Fruit fly (Drosophila melanogaster) whole organism, adult: ENCODE results near the gene KaiR1D.

Experiments
- CG11617 ChIP-seq: fragments of 200-800 bp; sonication (Bioruptor generic); optimal IDR thresholded peaks from 2 replicates; lab custom pipeline; 2017; ENCODE audit warnings: mild to moderate bottlenecking, missing biosample characterization, missing genetic modification reagents, missing genetic modification characterization
- CG12768 ChIP-seq: fragments of 200-800 bp; sonication (Bioruptor generic); optimal IDR thresholded peaks from 2 replicates; lab custom pipeline; 2017; ENCODE audit warnings: missing biosample characterization, missing genetic modification characterization, mild to moderate bottlenecking, moderate library complexity, missing genetic modification reagents
- CG14711 ChIP-seq: fragments of 200-800 bp; sonication (Bioruptor generic); optimal IDR thresholded peaks from 2 replicates; lab custom pipeline; 2018; ENCODE audit warnings: missing biosample characterization, mild to moderate bottlenecking, missing genetic modification characterization, moderate library complexity
- CG1620 ChIP-seq: fragments of 200-800 bp; sonication (Bioruptor generic); optimal IDR thresholded peaks from 2 replicates; lab custom pipeline; 2016; ENCODE audit warnings: missing biosample characterization, missing genetic modification characterization
- CG33017 ChIP-seq: fragments of 200-800 bp; sonication (Bioruptor generic); optimal IDR thresholded peaks from 2 replicates; lab custom pipeline; 2018; ENCODE audit warnings: missing biosample characterization, mild to moderate bottlenecking, missing genetic modification characterization, moderate library complexity
- CG5204 ChIP-seq: fragments of 200-800 bp; sonication (Bioruptor generic); optimal IDR thresholded peaks from 2 replicates; lab custom pipeline; 2016; ENCODE audit warnings: missing biosample characterization, missing genetic modification characterization
- CG7045 ChIP-seq: fragments of 200-800 bp; sonication (Bioruptor generic); optimal IDR thresholded peaks from 2 replicates; lab custom pipeline; 2017; ENCODE audit warnings: missing biosample characterization, mild to moderate bottlenecking, missing genetic modification characterization
- CG7101 ChIP-seq: fragments of 200-800 bp; sonication (Bioruptor generic); optimal IDR thresholded peaks from 2 replicates; lab custom pipeline; 2018; ENCODE audit warnings: missing biosample characterization, mild to moderate bottlenecking, missing genetic modification characterization, moderate library complexity
- Clk ChIP-seq: fragments of 200-800 bp; sonication (Bioruptor generic); optimal IDR thresholded peaks from 2 replicates; lab custom pipeline; 2017; ENCODE audit warnings: missing biosample characterization, missing genetic modification characterization
- Crg-1 ChIP-seq: fragments of 200-800 bp; sonication (Bioruptor generic); optimal IDR thresholded peaks from 2 replicates; lab custom pipeline; 2016; ENCODE audit warnings: missing biosample characterization, missing genetic modification characterization
- Hr96 ChIP-seq: fragments of 200-800 bp; sonication (Bioruptor generic); optimal IDR thresholded peaks from 2 replicates; lab custom pipeline; 2016; ENCODE audit warnings: missing biosample characterization, missing genetic modification characterization
- Mnt ChIP-seq: fragments of 200-800 bp; sonication (Bioruptor generic); optimal IDR thresholded peaks from 2 replicates; lab custom pipeline; 2016; ENCODE audit warnings: missing biosample characterization, mild to moderate bottlenecking, missing genetic modification characterization
- bab1 ChIP-seq: fragments of 200-800 bp; sonication (Bioruptor generic); optimal IDR thresholded peaks from 3 replicates; lab custom pipeline; 2019; ENCODE audit warnings: missing biosample characterization, mild to moderate bottlenecking, missing genetic modification characterization, moderate library complexity
- cic ChIP-seq: fragments of 200-800 bp; sonication (Bioruptor generic); optimal IDR thresholded peaks from 2 replicates; lab custom pipeline; 2017; ENCODE audit warnings: missing biosample characterization, mild to moderate bottlenecking, missing genetic modification characterization, moderate library complexity
- cnc ChIP-seq, 2 experiments: fragments of >200 bp; optimal IDR thresholded peaks; 2 replicates each; lab custom pipeline; 2017
- kay ChIP-seq: fragments of 200-800 bp; sonication (Bioruptor generic); peaks from one replicate; lab custom pipeline; 2016; ENCODE audit warnings: missing biosample characterization, missing genetic modification characterization, borderline replicate concordance
- ovo ChIP-seq: fragments of 200-800 bp; sonication (Bioruptor generic); optimal IDR thresholded peaks from 2 replicates; lab custom pipeline; 2016; ENCODE audit warnings: missing biosample characterization, missing genetic modification characterization
- pad ChIP-seq: fragments of 200-800 bp; sonication (Bioruptor generic); optimal IDR thresholded peaks from 3 replicates; lab custom pipeline; 2017; ENCODE audit warnings: missing biosample characterization, missing genetic modification characterization, mild to moderate bottlenecking, moderate library complexity, missing genetic modification reagents
- tj ChIP-seq: fragments of 200-800 bp; sonication (Bioruptor generic); optimal IDR thresholded peaks from 3 replicates; lab custom pipeline; 2017; ENCODE audit warnings: missing biosample characterization, mild to moderate bottlenecking, missing genetic modification characterization, moderate library complexity
- toe ChIP-seq: fragments of 200-800 bp; sonication (Bioruptor generic); optimal IDR thresholded peaks from 2 replicates; lab custom pipeline; 2016; ENCODE audit warnings: missing biosample characterization, missing genetic modification characterization

The KaiR1D gene

DNA sequence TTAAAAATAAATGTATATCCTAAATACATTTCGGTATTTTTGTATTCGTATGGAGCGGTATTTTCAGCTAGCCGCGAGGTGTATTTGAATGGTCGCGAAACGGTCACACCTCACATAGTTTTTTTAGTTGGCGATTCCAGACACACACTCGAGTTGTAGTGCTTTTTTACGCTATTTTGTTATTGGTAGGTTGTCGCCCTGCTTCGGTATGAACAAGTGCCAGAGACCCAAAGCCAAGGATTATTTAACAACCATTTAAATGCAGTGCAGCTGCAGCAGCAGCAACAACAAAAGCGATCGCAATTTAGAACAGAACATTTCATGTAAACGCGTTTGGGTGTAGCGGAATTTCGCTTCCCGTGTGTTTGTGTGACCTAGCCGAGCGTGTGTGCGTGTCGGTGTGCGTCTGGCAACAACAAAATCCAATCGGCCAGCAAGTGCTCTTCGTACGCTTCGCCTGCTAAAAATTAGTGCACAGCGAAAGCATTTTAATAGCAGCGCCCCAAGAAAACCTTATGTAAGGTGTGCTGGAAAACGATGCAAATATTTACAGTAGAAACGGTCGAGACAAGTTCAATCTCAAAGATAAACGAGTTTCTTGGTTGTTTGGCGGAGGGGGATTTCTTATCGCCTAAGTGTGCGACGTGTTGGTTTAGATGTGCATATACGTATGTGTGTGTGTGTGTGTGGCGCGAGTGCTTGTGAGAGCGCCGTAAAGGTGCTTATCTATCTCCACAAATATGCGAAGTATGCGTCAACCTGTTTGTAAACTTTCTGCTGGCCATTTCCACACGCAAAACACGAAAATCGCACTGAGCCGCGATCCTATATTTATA, 33.1 kb downstream of the KaiR1D start, which contains the start of gene Synd:
Synd (plus strand) TSS at position 111 of the 836 bp plus-strand sequence.
- TF ChIP-seq bab1 (GFP tag; lab: Kevin White, UChicago) (peak; percentile 3), CG5204 (GFP tag; lab: Kevin White, UChicago) (no peak), CG14711 (peak; percentile 45), CG1620 (GFP tag; lab: Kevin White, UChicago) (no peak), kay (GFP tag; lab: Kevin White, UChicago) (peak; percentile 90), CG11617 (GFP tag; lab: Kevin White, UChicago) (peak; percentile 42), CG7101 (tag; lab: Kevin White, UChicago) (peak; percentile 29), Mnt (GFP tag; lab: Kevin White, UChicago) (peak; percentile 55), CG33017 (tag; lab: Kevin White, UChicago) (peak; percentile 32), toe (GFP tag; lab: Kevin White, UChicago) (no peak), Crg-1 (no peak), Clk (GFP tag; lab: Kevin White, UChicago) (no peak), cic (GFP tag; lab: Kevin White, UChicago) (peak; percentile 91), Hr96 (GFP tag; lab: Kevin White, UChicago) (no peak), cnc (optimal IDR thresholded peaks at IDR 0.05; lab: Kevin White, UChicago) (no peak), CG12768 (peak; percentile 60), tj (GFP tag; lab: Kevin White, UChicago) (peak; percentile 54), CG7045 (GFP tag; lab: Kevin White, UChicago) (no peak), ovo (GFP tag; lab: Kevin White, UChicago) (peak; percentile 51), pad (GFP tag; lab: Kevin White, UChicago) (peak; percentile 53)

dm6 chr3R:20830963-20831362, 35.1 kb downstream of the KaiR1D start, which contains the start of gene CG31223:
CG31223 (plus strand) TSS chr3R:20831127.
- TF ChIP-seq kay (GFP tag; lab: Kevin White, UChicago) (peak; percentile 2), CG14711 (no peak), CG5204 (GFP tag; lab: Kevin White, UChicago) (no peak), Hr96 (GFP tag; lab: Kevin White, UChicago) (no peak), CG11617 (GFP tag; lab: Kevin White, UChicago) (no peak)

DNA sequence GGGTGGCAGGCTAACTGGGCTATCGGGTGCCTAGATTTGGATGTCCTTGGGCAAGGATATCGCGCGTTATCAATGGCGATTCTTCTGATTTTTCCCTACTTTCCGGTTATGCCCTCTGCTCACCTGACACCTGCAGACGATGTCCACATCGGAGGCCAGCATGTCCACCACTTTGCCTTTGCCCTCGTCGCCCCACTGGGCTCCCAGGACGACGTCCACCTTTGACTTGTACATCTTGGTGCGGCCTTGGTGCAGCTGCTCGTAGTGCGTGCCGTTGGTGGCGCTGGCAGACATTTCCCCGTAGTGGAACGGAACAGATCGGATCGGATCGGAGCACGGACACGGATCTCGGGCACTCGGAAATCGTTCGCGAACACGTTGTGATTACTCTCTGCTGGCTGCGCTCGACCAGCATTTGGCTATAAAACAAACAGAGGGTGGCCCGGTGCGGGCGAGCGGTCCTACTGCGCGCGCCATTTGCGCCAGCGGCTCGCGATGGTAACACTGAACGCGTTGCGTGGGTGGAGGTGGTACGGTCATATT, 35.8 kb downstream of the KaiR1D start, which contains the start of gene Adss:
Adss (minus strand) TSS at position 428 of the 543 bp plus-strand sequence.
- TF ChIP-seq Crg-1 (peak; percentile 72), cic (GFP tag; lab: Kevin White, UChicago) (peak; percentile 6), CG1620 (GFP tag; lab: Kevin White, UChicago) (peak; percentile 69), CG5204 (GFP tag; lab: Kevin White, UChicago) (no peak), tj (GFP tag; lab: Kevin White, UChicago) (no peak), Hr96 (GFP tag; lab: Kevin White, UChicago) (peak; percentile 40), pad (GFP tag; lab: Kevin White, UChicago) (no peak), CG14711 (no peak), toe (GFP tag; lab: Kevin White, UChicago) (no peak), ovo (GFP tag; lab: Kevin White, UChicago) (peak; percentile 32), cnc (optimal IDR thresholded peaks at IDR 0.05; lab: Kevin White, UChicago) (no peak), CG7101 (tag; lab: Kevin White, UChicago) (peak; percentile 40), Clk (GFP tag; lab: Kevin White, UChicago) (no peak), CG7045 (GFP tag; lab: Kevin White, UChicago) (peak; percentile 12), CG12768 (peak; percentile 31), Mnt (GFP tag; lab: Kevin White, UChicago) (peak; percentile 69), CG11617 (GFP tag; lab: Kevin White, UChicago) (peak; percentile 64), CG33017 (tag; lab: Kevin White, UChicago) (peak; percentile 24), bab1 (GFP tag; lab: Kevin White, UChicago) (peak; percentile 8), kay (GFP tag; lab: Kevin White, UChicago) (no peak)

dm6 chr3R:20829416-20830131, 36.5 kb downstream of the KaiR1D start:
- TF ChIP-seq kay (GFP tag; lab: Kevin White, UChicago) = peak; percentile 35
- TF ChIP-seq ovo (GFP tag; lab: Kevin White, UChicago) = no peak
- peak; percentile 98 for TF ChIP-seq Mnt (GFP tag; lab: Kevin White, UChicago)
- TF ChIP-seq CG7045 (GFP tag; lab: Kevin White, UChicago) = peak; percentile 11
- no peak for TF ChIP-seq CG1620 (GFP tag; lab: Kevin White, UChicago)
- peak; percentile 3 for TF ChIP-seq CG12768
- no peak for TF ChIP-seq cnc (optimal IDR thresholded peaks at IDR 0.05; lab: Kevin White, UChicago)
- no peak for TF ChIP-seq CG7101 (tag; lab: Kevin White, UChicago)
- TF ChIP-seq CG14711 = no peak
- no peak for TF ChIP-seq Crg-1
- no peak for TF ChIP-seq pad (GFP tag; lab: Kevin White, UChicago)
- no peak for TF ChIP-seq Hr96 (GFP tag; lab: Kevin White, UChicago)
- no peak for TF ChIP-seq CG5204 (GFP tag; lab: Kevin White, UChicago)
- TF ChIP-seq CG33017 (tag; lab: Kevin White, UChicago) = no peak
- TF ChIP-seq tj (GFP tag; lab: Kevin White, UChicago) = peak; percentile 89
- TF ChIP-seq toe (GFP tag; lab: Kevin White, UChicago) = no peak
- no peak for TF ChIP-seq bab1 (GFP tag; lab: Kevin White, UChicago)
- peak; percentile 8 for TF ChIP-seq Clk (GFP tag; lab: Kevin White, UChicago)
- TF ChIP-seq CG11617 (GFP tag; lab: Kevin White, UChicago) = peak; percentile 30
- peak; percentile 54 for TF ChIP-seq cic (GFP tag; lab: Kevin White, UChicago)
